Worm (Caenorhabditis elegans) whole organism, L2 larva: ENCODE results near the gene mua-3.

Experiments used
- ama-1 ChIP-seq: fragments of 150-350 bp; optimal IDR thresholded peaks from 2 replicates; lab custom pipeline; 2018; ENCODE audit warnings: inconsistent platforms
- gmeb-1 ChIP-seq: fragments of 150-350 bp; optimal IDR thresholded peaks from 2 replicates; lab custom pipeline; 2014; ENCODE audit warnings: missing biosample characterization, missing genetic modification characterization
- skn-1 ChIP-seq: sonication (generic microtip); optimal IDR thresholded peaks from 2 replicates; lab custom pipeline; 2017; ENCODE audit warnings: missing biosample characterization, missing genetic modification characterization

DNA sequence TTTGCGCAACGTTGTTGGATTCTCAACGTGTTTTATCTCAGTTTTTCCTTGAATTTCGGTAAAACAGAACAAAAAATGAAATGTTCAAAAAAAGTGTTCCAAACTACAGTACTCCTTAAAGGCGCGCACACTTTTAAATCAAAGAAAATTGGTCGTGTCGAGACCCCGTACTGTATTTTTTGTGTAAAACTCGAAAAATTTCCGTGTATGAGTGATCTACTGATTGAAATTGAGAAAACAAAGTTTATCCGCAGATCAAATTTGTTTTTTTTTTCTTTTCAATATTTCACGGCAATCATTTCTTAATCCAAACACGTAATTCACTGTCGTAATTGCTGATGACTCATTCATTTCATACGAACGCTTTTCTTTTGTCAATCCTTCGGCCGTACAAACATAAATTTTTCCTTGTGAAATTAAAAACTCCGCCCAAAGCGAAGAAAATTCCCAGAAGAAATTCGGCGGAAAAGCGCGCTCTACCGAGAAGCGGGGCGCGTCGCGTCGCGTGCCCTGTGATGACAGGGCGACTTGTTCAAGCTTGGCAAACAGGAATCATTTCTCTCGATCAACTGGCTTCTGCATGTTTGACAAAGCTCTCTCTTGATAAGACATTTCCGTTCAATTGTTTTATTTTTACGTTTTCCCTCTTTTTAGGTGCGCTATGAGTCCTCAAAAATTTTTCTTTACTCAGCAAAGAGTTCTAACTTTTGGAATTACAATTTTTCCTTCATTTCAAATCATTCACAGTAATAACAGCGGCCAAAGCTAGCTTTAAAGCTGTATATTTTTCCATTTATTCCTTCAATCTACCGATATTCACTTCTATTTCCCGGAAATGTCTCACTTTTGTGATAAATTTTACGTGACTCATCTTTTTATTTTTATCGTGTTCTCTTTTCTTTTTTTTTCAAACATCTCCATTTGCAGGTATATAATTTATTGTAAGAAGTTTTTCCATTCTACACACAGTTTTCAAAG, 42.7 kb downstream of the mua-3 start, which contains the start of gene chc-1:
- TF ChIP-seq ama-1 (lab: Kevin White, UChicago) (no peak), gmeb-1 (peak; percentile 25), skn-1 (tag; lab: Kevin White, UChicago) (no peak)
